Fruit fly (Drosophila melanogaster): Measurements from ENCODE around the gene Rbcn-3A.

Gene Rbcn-3A

dm6 chrX:6287842-6288241 is 32.6 kb upstream of the Rbcn-3A start, which contains the start of the genes Top3beta and wuho (continued):
- peak; percentile 97 for TF ChIP-seq CG4617 (GFP tag; optimal IDR thresholded peaks at IDR 0.05; ENCODE audit: borderline replicate concordance)
- peak; percentile 13 for TF ChIP-seq Atf-2 (GFP tag; optimal IDR thresholded peaks at IDR 0.05)
- peak; percentile 34; the same call in 1 of the 2 replicates for TF ChIP-seq Ptx1 (GFP tag; IDR thresholded peaks at IDR 0.05)
- no peak for TF ChIP-seq CG10431 (GFP tag; optimal IDR thresholded peaks at IDR 0.05)
- TF ChIP-seq YL-1 (GFP tag; optimal IDR thresholded peaks at IDR 0.05), result peak; percentile 93
- peak; percentile 56 for TF ChIP-seq phol (tag; optimal IDR thresholded peaks at IDR 0.05)
- peak; percentile 79 for TF ChIP-seq bbx (GFP tag; IDR thresholded peaks at IDR 0.05; ENCODE audit: partially characterized antibody)
- no peak for TF ChIP-seq CG8478 (optimal IDR thresholded peaks at IDR 0.05)
- peak; percentile 72 for TF ChIP-seq vvl (GFP tag; IDR thresholded peaks at IDR 0.05)
- peak; percentile 7 for TF ChIP-seq Dad (GFP tag; optimal IDR thresholded peaks at IDR 0.05)
- no peak for TF ChIP-seq TFAM (GFP tag; optimal IDR thresholded peaks at IDR 0.05)
- TF ChIP-seq repo (GFP tag; optimal IDR thresholded peaks at IDR 0.05), result peak; percentile 7
- peak; percentile 28 for TF ChIP-seq tin (GFP tag; optimal IDR thresholded peaks at IDR 0.05)
- TF ChIP-seq Med (GFP tag), result peak; percentile 91
- TF ChIP-seq CG17568 (GFP tag; optimal IDR thresholded peaks at IDR 0.05), result no peak
- peak; percentile 14 for TF ChIP-seq CG10147 (GFP tag; optimal IDR thresholded peaks at IDR 0.05)
- TF ChIP-seq CG10321 (GFP tag; IDR thresholded peaks at IDR 0.05), result no peak
- peak; percentile 52; the same call in 1 of the 3 replicates for TF ChIP-seq vnd (GFP tag; IDR thresholded peaks at IDR 0.05; ENCODE audit: partially characterized antibody)
- no peak for TF ChIP-seq Neu2 (GFP tag; optimal IDR thresholded peaks at IDR 0.05; ENCODE audit: borderline replicate concordance)
- no peak for TF ChIP-seq odd (GFP tag; optimal IDR thresholded peaks at IDR 0.05)
- peak; percentile 46 for TF ChIP-seq Side (GFP tag; optimal IDR thresholded peaks at IDR 0.05)
- TF ChIP-seq MESR4 (GFP tag; optimal IDR thresholded peaks at IDR 0.05), result peak; percentile 98
- peak; percentile 58 for TF ChIP-seq ftz-f1 (GFP tag; optimal IDR thresholded peaks at IDR 0.05)
- peak; percentile 13 for TF ChIP-seq eyg (GFP tag; optimal IDR thresholded peaks at IDR 0.05)
- TF ChIP-seq CG3838 (GFP tag; optimal IDR thresholded peaks at IDR 0.05), result no peak
- TF ChIP-seq zen (tag; optimal IDR thresholded peaks at IDR 0.05), result peak; percentile 80
- peak; percentile 15 for TF ChIP-seq Fer3 (tag; optimal IDR thresholded peaks at IDR 0.05)
- TF ChIP-seq so (GFP tag; IDR thresholded peaks at IDR 0.05), result 0 out of 3 replicates have a peak, but pooled peaks have one; percentile 11
- TF ChIP-seq sens (GFP tag), result peak; percentile 77
- no peak for TF ChIP-seq dmrt11E (tag; optimal IDR thresholded peaks at IDR 0.05)
- peak; percentile 79 for TF ChIP-seq CG6791 (GFP tag; IDR thresholded peaks at IDR 0.05; ENCODE audit: partially characterized antibody)
- no peak for TF ChIP-seq CG8765 (GFP tag; IDR thresholded peaks at IDR 0.05)
- TF ChIP-seq danr (GFP tag; IDR thresholded peaks at IDR 0.05), result no peak
- no peak for TF ChIP-seq h (optimal IDR thresholded peaks at IDR 0.05)
- no peak for TF ChIP-seq CG10565 (GFP tag; optimal IDR thresholded peaks at IDR 0.05)
- no peak for TF ChIP-seq Trl (optimal IDR thresholded peaks at IDR 0.05)
- TF ChIP-seq Trl (GFP tag; optimal IDR thresholded peaks at IDR 0.05), result peak; percentile 58
- no peak for TF ChIP-seq Poxn (GFP tag; IDR thresholded peaks at IDR 0.05)
- TF ChIP-seq CG14050 (GFP tag; IDR thresholded peaks at IDR 0.05), result no peak
- TF ChIP-seq lola (GFP tag; optimal IDR thresholded peaks at IDR 0.05), result no peak
- peak in 1 of 2 experiments; percentile 80 for TF ChIP-seq insv (GFP tag; optimal IDR thresholded peaks at IDR 0.05)
- peak; percentile 93 for TF ChIP-seq sd (tag; optimal IDR thresholded peaks at IDR 0.05)
- TF ChIP-seq ham (GFP tag; IDR thresholded peaks at IDR 0.05), result no peak
- TF ChIP-seq stwl (tag; optimal IDR thresholded peaks at IDR 0.05), result peak; percentile 94
- TF ChIP-seq CG7987 (GFP tag; optimal IDR thresholded peaks at IDR 0.05), result peak; percentile 65
- TF ChIP-seq Dbx (GFP tag; IDR thresholded peaks at IDR 0.05), result peak; percentile 62; the same call in 2 of the 3 replicates
- TF ChIP-seq Chrac-16 (GFP tag; optimal IDR thresholded peaks at IDR 0.05), result peak; percentile 25
- peak; percentile 100 for TF ChIP-seq grn (GFP tag; optimal IDR thresholded peaks at IDR 0.05)
- 0 out of 2 replicates have a peak, but pooled peaks have one; percentile 4 for TF ChIP-seq CG14441 (GFP tag; IDR thresholded peaks at IDR 0.05)
- TF ChIP-seq D (optimal IDR thresholded peaks at IDR 0.05), result peak; percentile 74
- TF ChIP-seq D (GFP tag; optimal IDR thresholded peaks at IDR 0.05), result no peak
- TF ChIP-seq sim (GFP tag; IDR thresholded peaks at IDR 0.05), result no peak
